Worm (Caenorhabditis elegans) whole organism, mixed stage, embryonic: ENCODE results near the gene gbb-2.

ENCODE experiments used
- blmp-1 ChIP-seq: fragments of 150-350 bp; optimal IDR thresholded peaks from 2 replicates; lab custom pipeline; 2014; ENCODE audit warnings: missing biosample characterization, missing genetic modification characterization
- elt-1 ChIP-seq: sonication (generic microtip); optimal IDR thresholded peaks from 2 replicates; lab custom pipeline; 2017; ENCODE audit warnings: missing genetic modification characterization, mild to moderate bottlenecking, missing compliant biosample characterization, antibody characterized with exemption, moderate library complexity, borderline replicate concordance; ENCODE audit not compliant: insufficient read depth
- nhr-237 ChIP-seq: fragments of 150-350 bp; optimal IDR thresholded peaks from 2 replicates; lab custom pipeline; 2014; ENCODE audit warnings: missing biosample characterization, missing genetic modification characterization

- TF ChIP-seq blmp-1 (tag; lab: Kevin White, UChicago) (no peak), elt-1 (no peak), nhr-237 (tag; lab: Kevin White, UChicago) (no peak)
Observed at ce11 chrIV:4481298-4481697, 25.2 kb downstream of the gbb-2 start.
